Worm (Caenorhabditis elegans) whole organism, young adult: ENCODE results near the gene sec-15.

Experiments used
- B0035.1 ChIP-seq: sonication (generic microtip); optimal IDR thresholded peaks from 2 replicates; lab custom pipeline; 2016; ENCODE audit warnings: missing genetic modification characterization, mild to moderate bottlenecking, missing compliant biosample characterization, missing genotype, missing genetic modification reagents
- C06A6.2 ChIP-seq: fragments of 200-800 bp; sonication (Bioruptor generic); conservative IDR thresholded peaks from 2 replicates; pipeline ENCODE4 v1.3.6; 2022; ENCODE audit warnings: missing genetic modification characterization, missing compliant biosample characterization
- D2030.7 ChIP-seq: fragments of 200-800 bp; sonication (Bioruptor generic); IDR thresholded peaks from 2 replicates; pipeline ENCODE4 v1.3.6; 2022; ENCODE audit warnings: missing genetic modification reagents, missing genetic modification characterization, missing compliant biosample characterization
- F23B12.7 ChIP-seq: sonication (generic microtip); optimal IDR thresholded peaks from 2 replicates; lab custom pipeline; 2017; ENCODE audit warnings: missing genetic modification characterization, mild to moderate bottlenecking, missing compliant biosample characterization, antibody characterized with exemption, moderate library complexity; ENCODE audit not compliant: insufficient read depth
- F37B4.10 ChIP-seq: fragments of 200-800 bp; sonication (Bioruptor generic); IDR thresholded peaks from 2 replicates; pipeline ENCODE4 v1.3.6; 2022; ENCODE audit warnings: missing genetic modification characterization, missing compliant biosample characterization
- F52B5.7 ChIP-seq: sonication (generic microtip); optimal IDR thresholded peaks from 2 replicates; lab custom pipeline; 2016; ENCODE audit warnings: mild to moderate bottlenecking, missing genetic modification characterization, missing compliant biosample characterization
- F55B11.4 ChIP-seq: sonication (generic microtip); optimal IDR thresholded peaks from 2 replicates; lab custom pipeline; 2016; ENCODE audit warnings: missing compliant biosample characterization, missing genetic modification characterization, borderline replicate concordance; ENCODE audit not compliant: insufficient read depth
- F57A8.1 ChIP-seq: fragments of 200-800 bp; sonication (Bioruptor generic); optimal IDR thresholded peaks from 2 replicates; lab custom pipeline; 2018; ENCODE audit warnings: mild to moderate bottlenecking, missing genetic modification characterization, moderate library complexity, missing compliant biosample characterization
- T26A5.8 ChIP-seq: sonication (generic microtip); optimal IDR thresholded peaks from 2 replicates; lab custom pipeline; 2016; ENCODE audit warnings: missing genetic modification characterization, missing compliant biosample characterization
- Y53F4B.3 ChIP-seq: fragments of 200-800 bp; sonication (Bioruptor generic); IDR thresholded peaks from 2 replicates; pipeline ENCODE4 v1.3.6; 2022; ENCODE audit warnings: missing genetic modification reagents, missing genetic modification characterization, missing compliant biosample characterization
- Y67H2A.10 ChIP-seq: fragments of 200-800 bp; sonication (Bioruptor generic); conservative IDR thresholded peaks from 2 replicates; pipeline ENCODE4 v1.3.6; 2022; ENCODE audit warnings: missing genetic modification reagents, missing genetic modification characterization, missing compliant biosample characterization
- athp-1 ChIP-seq: sonication (generic microtip); optimal IDR thresholded peaks from 2 replicates; lab custom pipeline; 2017; ENCODE audit warnings: mild to moderate bottlenecking, missing genetic modification characterization, missing compliant biosample characterization
- ceh-27 ChIP-seq: fragments of 200-800 bp; sonication (Bioruptor generic); optimal IDR thresholded peaks from 2 replicates; lab custom pipeline; 2018; ENCODE audit warnings: mild to moderate bottlenecking, missing genetic modification characterization, moderate library complexity, missing compliant biosample characterization
- die-1 ChIP-seq: sonication (generic microtip); optimal IDR thresholded peaks from 2 replicates; lab custom pipeline; 2016; ENCODE audit warnings: missing genotype, mild to moderate bottlenecking, missing genetic modification characterization, missing compliant biosample characterization
- dox-1 ChIP-seq: fragments of 200-800 bp; sonication (Bioruptor generic); IDR thresholded peaks from 2 replicates; pipeline ENCODE4 v1.3.6; 2022; ENCODE audit warnings: missing genetic modification reagents, missing genetic modification characterization, missing compliant biosample characterization
- dpff-1 ChIP-seq: sonication (generic microtip); optimal IDR thresholded peaks from 2 replicates; lab custom pipeline; 2017; ENCODE audit warnings: mild to moderate bottlenecking, missing genetic modification characterization, missing compliant biosample characterization
- egl-18 ChIP-seq: fragments of 200-800 bp; sonication (Bioruptor generic); IDR thresholded peaks from 2 replicates; pipeline ENCODE4 v1.3.6; 2022; ENCODE audit warnings: missing genetic modification reagents, missing genetic modification characterization, missing compliant biosample characterization
- egl-44 ChIP-seq: fragments of 200-800 bp; sonication (Bioruptor generic); IDR thresholded peaks from 2 replicates; pipeline ENCODE4 v1.3.6; 2022; ENCODE audit warnings: missing genetic modification reagents, missing genetic modification characterization, missing compliant biosample characterization
- ets-4 ChIP-seq: fragments of 200-800 bp; sonication (Bioruptor generic); optimal IDR thresholded peaks from 2 replicates; lab custom pipeline; 2018; ENCODE audit warnings: mild to moderate bottlenecking, missing genetic modification characterization, missing compliant biosample characterization
- hlh-12 ChIP-seq: sonication (generic microtip); optimal IDR thresholded peaks from 2 replicates; lab custom pipeline; 2016; ENCODE audit warnings: missing genetic modification characterization, missing compliant biosample characterization
- hmg-1.2 ChIP-seq: fragments of 200-800 bp; sonication (Bioruptor generic); IDR thresholded peaks from 2 replicates; pipeline ENCODE4 v1.3.6; 2022; ENCODE audit warnings: missing genetic modification reagents, missing genetic modification characterization, missing compliant biosample characterization
- lag-1 ChIP-seq: fragments of 200-800 bp; sonication (Bioruptor generic); IDR thresholded peaks from 2 replicates; pipeline ENCODE4 v1.3.6; 2022; ENCODE audit warnings: missing genetic modification reagents, missing genetic modification characterization, missing compliant biosample characterization
- lin-54 ChIP-seq: fragments of 200-800 bp; sonication (Bioruptor generic); optimal IDR thresholded peaks from 2 replicates; lab custom pipeline; 2018; ENCODE audit warnings: mild to moderate bottlenecking, missing genetic modification characterization, missing compliant biosample characterization
- lsl-1 ChIP-seq: fragments of 200-800 bp; sonication (Bioruptor generic); optimal IDR thresholded peaks from 2 replicates; lab custom pipeline; 2018; ENCODE audit warnings: mild to moderate bottlenecking, missing genetic modification characterization, moderate library complexity, missing compliant biosample characterization
- madf-3 ChIP-seq: fragments of 200-800 bp; sonication (Bioruptor generic); IDR thresholded peaks from 2 replicates; pipeline ENCODE4 v1.3.6; 2022; ENCODE audit warnings: missing genetic modification reagents, missing genetic modification characterization, missing compliant biosample characterization
- madf-8 ChIP-seq: fragments of 200-800 bp; sonication (Bioruptor generic); conservative IDR thresholded peaks from 2 replicates; pipeline ENCODE4 v1.3.6; 2022; ENCODE audit warnings: missing genetic modification reagents, missing genetic modification characterization, missing compliant biosample characterization
- mcd-1 ChIP-seq: fragments of 200-800 bp; sonication (Bioruptor generic); IDR thresholded peaks from 2 replicates; pipeline ENCODE4 v1.3.6; 2022; ENCODE audit warnings: missing genetic modification reagents, missing genetic modification characterization, missing compliant biosample characterization
- mel-28 ChIP-seq: sonication (generic microtip); optimal IDR thresholded peaks from 2 replicates; lab custom pipeline; 2016; ENCODE audit warnings: borderline replicate concordance, mild to moderate bottlenecking, missing genetic modification characterization, missing compliant biosample characterization
- mes-4 ChIP-seq: sonication (generic microtip); optimal IDR thresholded peaks from 2 replicates; lab custom pipeline; 2016; ENCODE audit warnings: missing genotype, missing genetic modification characterization, missing compliant biosample characterization
- nfya-1 ChIP-seq: sonication (generic microtip); optimal IDR thresholded peaks from 2 replicates; lab custom pipeline; 2017; ENCODE audit warnings: antibody characterized with exemption, missing compliant biosample characterization, missing genetic modification characterization, borderline replicate concordance; ENCODE audit not compliant: insufficient read depth
- nhr-179 ChIP-seq: sonication (generic microtip); optimal IDR thresholded peaks from 2 replicates; lab custom pipeline; 2016; ENCODE audit warnings: mild to moderate bottlenecking, missing genetic modification characterization, missing compliant biosample characterization
- nhr-90 ChIP-seq: sonication (generic microtip); optimal IDR thresholded peaks from 2 replicates; lab custom pipeline; 2016; ENCODE audit warnings: missing genotype, mild to moderate bottlenecking, missing genetic modification characterization, missing compliant biosample characterization
- rcor-1 ChIP-seq: fragments of 200-800 bp; sonication (Bioruptor generic); IDR thresholded peaks from 2 replicates; pipeline ENCODE4 v1.3.6; 2022; ENCODE audit warnings: missing genetic modification reagents, missing genetic modification characterization, missing compliant biosample characterization
- repo-1 ChIP-seq: sonication (generic microtip); optimal IDR thresholded peaks from 2 replicates; lab custom pipeline; 2017; ENCODE audit warnings: mild to moderate bottlenecking, missing genetic modification characterization, missing compliant biosample characterization
- snpc-1.1 ChIP-seq: sonication (generic microtip); optimal IDR thresholded peaks from 2 replicates; lab custom pipeline; 2017; ENCODE audit warnings: missing genetic modification characterization, mild to moderate bottlenecking, missing compliant biosample characterization, antibody characterized with exemption, moderate library complexity, missing genotype, missing genetic modification reagents; ENCODE audit not compliant: insufficient read depth
- snpc-3.4 ChIP-seq: sonication (generic microtip); optimal IDR thresholded peaks from 2 replicates; lab custom pipeline; 2017; ENCODE audit warnings: missing genetic modification characterization, mild to moderate bottlenecking, missing compliant biosample characterization, antibody characterized with exemption, moderate library complexity, missing genotype, missing genetic modification reagents
- somi-1 ChIP-seq: fragments of 200-800 bp; sonication (Bioruptor generic); optimal IDR thresholded peaks from 2 replicates; lab custom pipeline; 2018; ENCODE audit warnings: mild to moderate bottlenecking, missing genetic modification characterization, missing compliant biosample characterization
- xnd-1 ChIP-seq: sonication (generic microtip); optimal IDR thresholded peaks from 2 replicates; lab custom pipeline; 2016; ENCODE audit warnings: missing genotype, missing genetic modification reagents, missing genetic modification characterization, missing compliant biosample characterization
- zfh-2 ChIP-seq: fragments of 200-800 bp; sonication (Bioruptor generic); conservative IDR thresholded peaks from 2 replicates; pipeline ENCODE4 v1.3.6; 2022; ENCODE audit warnings: missing genetic modification reagents, missing genetic modification characterization, missing compliant biosample characterization
- ztf-3 ChIP-seq: fragments of 200-800 bp; sonication (Bioruptor generic); optimal IDR thresholded peaks from 2 replicates; lab custom pipeline; 2018; ENCODE audit warnings: mild to moderate bottlenecking, missing genetic modification characterization, missing compliant biosample characterization
- ztf-6 ChIP-seq: fragments of 200-800 bp; sonication (Bioruptor generic); IDR thresholded peaks from 2 replicates; pipeline ENCODE4 v1.3.6; 2022; ENCODE audit warnings: missing genetic modification reagents, missing genetic modification characterization, missing compliant biosample characterization

sec-15 gene

ce11 chrX:8835887-8836348, 403 bp upstream of the sec-15 start, which contains the start of gene C28G1.2 (continued):
- peak; percentile 79 for TF ChIP-seq hlh-12 (tag; lab: Kevin White, UChicago)
- peak; percentile 88 for TF ChIP-seq F52B5.7 (tag; lab: Kevin White, UChicago)
- peak; percentile 87 for TF ChIP-seq rcor-1 (GFP tag; lab: Robert Waterston, UW)
- TF ChIP-seq madf-3 (GFP tag; lab: Robert Waterston, UW) = peak; percentile 76; the same call in 1 of the 2 replicates
- TF ChIP-seq dox-1 = peak; percentile 93
- TF ChIP-seq nhr-179 (tag; lab: Kevin White, UChicago) = peak; percentile 17
- TF ChIP-seq madf-8 (GFP tag; lab: Robert Waterston, UW) = 0 out of 2 replicates have a peak, but pooled peaks have one; percentile 25
- peak; percentile 77; the same call in 1 of the 2 replicates for TF ChIP-seq Y53F4B.3 (GFP tag; lab: Robert Waterston, UW)
- TF ChIP-seq snpc-3.4 (tag; lab: Kevin White, UChicago) = peak; percentile 52
- TF ChIP-seq F23B12.7 (tag; lab: Kevin White, UChicago) = peak; percentile 62
- TF ChIP-seq dpff-1 (tag; lab: Kevin White, UChicago) = no peak
- peak; percentile 92 for TF ChIP-seq T26A5.8 (tag; lab: Kevin White, UChicago)
- peak; percentile 90 for TF ChIP-seq hmg-1.2 (GFP tag; lab: Robert Waterston, UW)
- TF ChIP-seq lin-54 (GFP tag; lab: Kevin White, UChicago) = peak; percentile 68
- no peak for TF ChIP-seq F55B11.4 (tag; lab: Kevin White, UChicago)
- peak; percentile 91 for TF ChIP-seq egl-18 (GFP tag; lab: Robert Waterston, UW)
- TF ChIP-seq nfya-1 (tag; lab: Kevin White, UChicago) = no peak
- TF ChIP-seq D2030.7 = peak; percentile 84
- peak; percentile 71 for TF ChIP-seq C06A6.2 (GFP tag; lab: Robert Waterston, UW)
- TF ChIP-seq mel-28 (tag; lab: Kevin White, UChicago) = peak; percentile 67
- TF ChIP-seq xnd-1 (tag; lab: Kevin White, UChicago) = no peak
- TF ChIP-seq mcd-1 (GFP tag; lab: Robert Waterston, UW) = no peak; the same call in 1 of the 2 replicates
- TF ChIP-seq somi-1 (GFP tag; lab: Kevin White, UChicago) = peak; percentile 86
- peak; percentile 94 for TF ChIP-seq egl-44 (GFP tag; lab: Robert Waterston, UW)
- TF ChIP-seq lag-1 (GFP tag; lab: Robert Waterston, UW) = no peak
- 0 out of 2 replicates have a peak, but pooled peaks have one; percentile 46 for TF ChIP-seq F37B4.10 (GFP tag; lab: Robert Waterston, UW)
- TF ChIP-seq ceh-27 (GFP tag; lab: Kevin White, UChicago) = peak; percentile 96
- peak; percentile 97 for TF ChIP-seq die-1 (tag; lab: Kevin White, UChicago)
- TF ChIP-seq ets-4 (GFP tag; lab: Kevin White, UChicago) = peak; percentile 82
- peak; percentile 88 for TF ChIP-seq F57A8.1 (GFP tag; lab: Kevin White, UChicago)
- TF ChIP-seq Y67H2A.10 (GFP tag; lab: Robert Waterston, UW) = peak; percentile 72; the same call in 1 of the 2 replicates
- peak; percentile 86 for TF ChIP-seq athp-1 (tag; lab: Kevin White, UChicago)
- TF ChIP-seq lsl-1 (GFP tag; lab: Kevin White, UChicago) = peak; percentile 20
- TF ChIP-seq snpc-1.1 = peak; percentile 34
- TF ChIP-seq repo-1 (tag; lab: Kevin White, UChicago) = peak; percentile 92
- TF ChIP-seq nhr-90 (tag; lab: Kevin White, UChicago) = peak; percentile 88
- TF ChIP-seq ztf-3 (GFP tag; lab: Kevin White, UChicago) = peak; percentile 70
- no peak; the same call in none of the 2 replicates for TF ChIP-seq zfh-2
- peak; percentile 91 for TF ChIP-seq B0035.1 (tag; lab: Kevin White, UChicago)
- peak; percentile 81 for TF ChIP-seq ztf-6 (GFP tag; lab: Robert Waterston, UW)
- peak; percentile 93 for TF ChIP-seq mes-4 (tag; lab: Kevin White, UChicago)
